Fruit fly (Drosophila melanogaster) whole organism, embryonic: ENCODE results near the gene Kat60.

Experiments used
- ATbp ChIP-seq: fragments of 200-800 bp; sonication (Bioruptor generic); optimal IDR thresholded peaks from 2 replicates; lab custom pipeline; 2017; ENCODE audit warnings: missing biosample characterization, mild to moderate bottlenecking, missing genetic modification characterization, missing genetic modification reagents
- Awh ChIP-seq: fragments of 200-800 bp; sonication (Bioruptor generic); IDR thresholded peaks from 2 replicates; pipeline ENCODE4, ENCODE4 v1.3.6; 2022; ENCODE audit warnings: missing biosample characterization, missing genetic modification characterization
- CG10366 ChIP-seq: fragments of 200-800 bp; sonication (Bioruptor generic); IDR thresholded peaks from 2 replicates; pipeline ENCODE4 v1.3.6; 2022; ENCODE audit warnings: missing biosample characterization, missing genetic modification characterization
- CG10979 ChIP-seq: fragments of 200-800 bp; sonication (Bioruptor generic); optimal IDR thresholded peaks from 2 replicates; lab custom pipeline; 2018; ENCODE audit warnings: missing biosample characterization, mild to moderate bottlenecking, missing genetic modification characterization, moderate library complexity
- CG11093 ChIP-seq: fragments of 200-800 bp; sonication (Bioruptor generic); IDR thresholded peaks from 3 replicates; pipeline ENCODE4 v1.3.6; 2022; ENCODE audit warnings: missing biosample characterization, missing genetic modification characterization
- CG11398 ChIP-seq: fragments of 200-800 bp; sonication (Bioruptor generic); optimal IDR thresholded peaks from 2 replicates; lab custom pipeline; 2016; ENCODE audit warnings: missing biosample characterization, missing genetic modification characterization
- CG11456 ChIP-seq: fragments of 200-800 bp; sonication (Bioruptor generic); IDR thresholded peaks from 3 replicates; pipeline ENCODE4 v1.3.6; 2022; ENCODE audit warnings: missing biosample characterization, missing genetic modification characterization
- CG11723 ChIP-seq: fragments of 200-800 bp; sonication (Bioruptor generic); optimal IDR thresholded peaks from 2 replicates; lab custom pipeline; 2017; ENCODE audit warnings: missing biosample characterization, mild to moderate bottlenecking, missing genetic modification characterization
- CG12071 ChIP-seq: fragments of 200-800 bp; sonication (Bioruptor generic); optimal IDR thresholded peaks from 3 replicates; lab custom pipeline; 2018; ENCODE audit warnings: missing biosample characterization, mild to moderate bottlenecking, missing genetic modification characterization
- CG12769 ChIP-seq: fragments of 200-800 bp; sonication (Bioruptor generic); optimal IDR thresholded peaks from 2 replicates; lab custom pipeline; 2019; ENCODE audit warnings: missing biosample characterization, mild to moderate bottlenecking, missing genetic modification characterization, moderate library complexity
- CG1529 ChIP-seq: fragments of 200-800 bp; sonication (Bioruptor generic); optimal IDR thresholded peaks from 3 replicates; lab custom pipeline; 2018; ENCODE audit warnings: missing biosample characterization, missing genetic modification characterization
- CG16815 ChIP-seq: fragments of 200-800 bp; sonication (Bioruptor generic); optimal IDR thresholded peaks from 3 replicates; lab custom pipeline; 2017; ENCODE audit warnings: missing biosample characterization, mild to moderate bottlenecking, missing genetic modification characterization
- CG17359 ChIP-seq: fragments of 200-800 bp; sonication (Bioruptor generic); optimal IDR thresholded peaks from 3 replicates; lab custom pipeline; 2018; ENCODE audit warnings: missing biosample characterization, mild to moderate bottlenecking, missing genetic modification characterization, moderate library complexity
- CG18262 ChIP-seq: fragments of 200-800 bp; optimal IDR thresholded peaks from 3 replicates; lab custom pipeline; 2019; ENCODE audit warnings: missing biosample characterization, mild to moderate bottlenecking, missing genetic modification characterization, moderate library complexity
- CG18599 ChIP-seq: fragments of 200-800 bp; sonication (Bioruptor generic); optimal IDR thresholded peaks from 3 replicates; lab custom pipeline; 2017; ENCODE audit warnings: missing biosample characterization, missing genetic modification characterization, mild to moderate bottlenecking, moderate library complexity, missing genetic modification reagents
- CG31388 ChIP-seq: fragments of 200-800 bp; sonication (Bioruptor generic); optimal IDR thresholded peaks from 2 replicates; lab custom pipeline; 2016; ENCODE audit warnings: missing biosample characterization, missing genetic modification characterization
- CG34224 ChIP-seq: fragments of 200-800 bp; sonication (Bioruptor generic); IDR thresholded peaks from 3 replicates; pipeline ENCODE4 v1.3.6; 2022; ENCODE audit warnings: missing biosample characterization, missing genetic modification characterization; ENCODE audit not compliant: partially characterized antibody
- CG34422 ChIP-seq: fragments of 200-800 bp; sonication (Bioruptor generic); IDR thresholded peaks from 3 replicates; pipeline ENCODE4 v1.3.6; 2022; ENCODE audit warnings: missing biosample characterization, missing genetic modification characterization
- CG6683 ChIP-seq: fragments of 200-800 bp; sonication (Bioruptor generic); optimal IDR thresholded peaks from 2 replicates; lab custom pipeline; 2017; ENCODE audit warnings: missing biosample characterization, mild to moderate bottlenecking, missing genetic modification characterization, missing genetic modification reagents
- CG7271 ChIP-seq: fragments of 200-800 bp; sonication (Bioruptor generic); optimal IDR thresholded peaks from 2 replicates; lab custom pipeline; 2018; ENCODE audit warnings: missing biosample characterization, mild to moderate bottlenecking, missing genetic modification characterization, moderate library complexity
- CHES-1-like ChIP-seq: fragments of 200-800 bp; sonication (Bioruptor generic); optimal IDR thresholded peaks from 2 replicates; lab custom pipeline; 2016; ENCODE audit warnings: missing biosample characterization, missing genetic modification characterization
- CTCF ChIP-seq: fragments of 200-800 bp; sonication (Bioruptor generic); optimal IDR thresholded peaks from 2 replicates; lab custom pipeline; 2017; ENCODE audit warnings: missing biosample characterization, mild to moderate bottlenecking, missing genetic modification characterization, moderate library complexity
- E2f2 ChIP-seq: fragments of 200-800 bp; sonication (Bioruptor generic); IDR thresholded peaks from 2 replicates; pipeline ENCODE4 v1.3.6; 2022; ENCODE audit warnings: missing biosample characterization, missing genetic modification characterization
- ERR ChIP-seq: fragments of 200-800 bp; sonication (Bioruptor generic); optimal IDR thresholded peaks from 2 replicates; lab custom pipeline; 2016; ENCODE audit warnings: missing biosample characterization, missing genetic modification characterization
- Fer1 ChIP-seq: fragments of 200-800 bp; sonication (Bioruptor generic); optimal IDR thresholded peaks from 2 replicates; lab custom pipeline; 2017; ENCODE audit warnings: missing biosample characterization, mild to moderate bottlenecking, missing genetic modification characterization
- MBD-R2 ChIP-seq: fragments of 200-800 bp; sonication (Bioruptor generic); IDR thresholded peaks from 2 replicates; pipeline ENCODE4 v1.3.6; 2022; ENCODE audit warnings: missing biosample characterization, missing genetic modification characterization
- Mad ChIP-seq: fragments of 200-800 bp; sonication (Bioruptor generic); optimal IDR thresholded peaks from 2 replicates; lab custom pipeline; 2016; ENCODE audit warnings: missing biosample characterization, missing genetic modification characterization
- Med ChIP-seq: fragments of 200-800 bp; sonication (Bioruptor generic); peaks from one replicate; lab custom pipeline; 2016; ENCODE audit warnings: missing biosample characterization, missing genetic modification characterization, mild to moderate bottlenecking, inconsistent platforms, moderate library complexity
- Opbp ChIP-seq: fragments of 200-800 bp; sonication (Bioruptor generic); IDR thresholded peaks from 3 replicates; pipeline ENCODE4 v1.3.6; 2022; ENCODE audit warnings: missing biosample characterization, missing genetic modification characterization; ENCODE audit not compliant: partially characterized antibody
- Pdp1 ChIP-seq, 2 experiments: fragments of 200-800 bp; sonication (Bioruptor generic); optimal IDR thresholded peaks; 3 replicates each; lab custom pipeline; 2016; ENCODE audit warnings: missing biosample characterization in 2 of 2, missing genetic modification characterization in 2 of 2, mild to moderate bottlenecking in 1 of 2, moderate library complexity in 1 of 2
- Poxn ChIP-seq: fragments of 200-800 bp; sonication (Bioruptor generic); IDR thresholded peaks from 2 replicates; pipeline ENCODE4 v1.3.6; 2022; ENCODE audit warnings: missing biosample characterization, missing genetic modification characterization
- Taf1 ChIP-seq: fragments of 200-800 bp; sonication (Bioruptor generic); IDR thresholded peaks from 2 replicates; pipeline ENCODE4 v1.3.6; 2022; ENCODE audit warnings: missing biosample characterization, missing genetic modification characterization
- abd-A ChIP-seq: fragments of 200-800 bp; sonication (Bioruptor generic); optimal IDR thresholded peaks from 3 replicates; lab custom pipeline; 2019; ENCODE audit warnings: missing biosample characterization, mild to moderate bottlenecking, missing genetic modification characterization, moderate library complexity
- aop ChIP-seq: fragments of 200-800 bp; sonication (Bioruptor generic); IDR thresholded peaks from 2 replicates; pipeline ENCODE4 v1.3.6; 2022; ENCODE audit warnings: missing biosample characterization, missing genetic modification characterization
- az2 ChIP-seq: fragments of 200-800 bp; sonication (Bioruptor generic); optimal IDR thresholded peaks from 3 replicates; lab custom pipeline; 2016; ENCODE audit warnings: missing biosample characterization, missing genetic modification characterization
- cato ChIP-seq: fragments of 200-800 bp; sonication (Bioruptor generic); optimal IDR thresholded peaks from 2 replicates; lab custom pipeline; 2016; ENCODE audit warnings: missing biosample characterization, missing genetic modification characterization, borderline replicate concordance
- chm ChIP-seq: fragments of 200-800 bp; sonication (Bioruptor generic); IDR thresholded peaks from 2 replicates; pipeline ENCODE4 v1.3.6; 2022; ENCODE audit warnings: missing biosample characterization, missing genetic modification characterization
- danr ChIP-seq: fragments of 200-800 bp; sonication (Bioruptor generic); IDR thresholded peaks from 2 replicates; pipeline ENCODE4 v1.3.6; 2022; ENCODE audit warnings: missing biosample characterization, missing genetic modification characterization
- disco-r ChIP-seq: fragments of 200-800 bp; sonication (Bioruptor generic); optimal IDR thresholded peaks from 2 replicates; lab custom pipeline; 2016; ENCODE audit warnings: missing biosample characterization, missing genetic modification characterization
- dmrt99B ChIP-seq: fragments of 200-800 bp; sonication (Bioruptor generic); optimal IDR thresholded peaks from 2 replicates; lab custom pipeline; 2018; ENCODE audit warnings: missing biosample characterization, mild to moderate bottlenecking, missing genetic modification characterization, moderate library complexity
- ems ChIP-seq: fragments of 200-800 bp; sonication (Bioruptor generic); optimal IDR thresholded peaks from 3 replicates; lab custom pipeline; 2016; ENCODE audit warnings: missing biosample characterization, missing genetic modification characterization
- esg ChIP-seq: fragments of 200-800 bp; sonication (Bioruptor generic); conservative IDR thresholded peaks from 2 replicates; pipeline ENCODE4 v1.3.6; 2022; ENCODE audit warnings: missing biosample characterization, missing genetic modification characterization
- eve ChIP-seq, 2 experiments: fragments of >200 bp; optimal IDR thresholded peaks; 2 replicates each; lab custom pipeline; 2017; ENCODE audit warnings: missing biosample characterization in 2 of 2, missing genetic modification characterization in 2 of 2
- gcm ChIP-seq: fragments of 200-800 bp; sonication (Bioruptor generic); optimal IDR thresholded peaks from 2 replicates; lab custom pipeline; 2019; ENCODE audit warnings: missing biosample characterization, mild to moderate bottlenecking, missing genetic modification characterization, moderate library complexity
- gcm2 ChIP-seq: fragments of 200-800 bp; sonication (Bioruptor generic); optimal IDR thresholded peaks from 2 replicates; lab custom pipeline; 2016; ENCODE audit warnings: missing biosample characterization, missing genetic modification characterization
- prd ChIP-seq, 3 experiments: fragments of >200 bp in 2 of 3; fragments of 200-800 bp in 1 of 3; sonication (Bioruptor generic) in 1 of 3; optimal IDR thresholded peaks in 2 of 3; IDR thresholded peaks in 1 of 3; 2 replicates in 2 of 3; 3 replicates in 1 of 3; pipeline versions ENCODE4 v1.3.6 to Lab custom; 2017 to 2022; ENCODE audit warnings: missing biosample characterization in 1 of 3, missing genetic modification characterization in 1 of 3
- sens ChIP-seq: fragments of 200-800 bp; sonication (Bioruptor generic); peaks from one replicate; lab custom pipeline; 2016; ENCODE audit warnings: missing biosample characterization, missing genetic modification characterization
- so ChIP-seq: fragments of 200-800 bp; sonication (Bioruptor generic); IDR thresholded peaks from 3 replicates; pipeline ENCODE4 v1.3.6; 2022; ENCODE audit warnings: missing biosample characterization, missing genetic modification characterization
- ssp ChIP-seq: fragments of 200-800 bp; sonication (Bioruptor generic); IDR thresholded peaks from 2 replicates; pipeline ENCODE4 v1.3.6; 2022; ENCODE audit warnings: missing biosample characterization, missing genetic modification characterization
- stc ChIP-seq: fragments of 200-800 bp; sonication (Bioruptor generic); IDR thresholded peaks from 2 replicates; pipeline ENCODE4 v1.3.6; 2022; ENCODE audit warnings: missing biosample characterization, missing genetic modification characterization

Gene Kat60

DNA sequence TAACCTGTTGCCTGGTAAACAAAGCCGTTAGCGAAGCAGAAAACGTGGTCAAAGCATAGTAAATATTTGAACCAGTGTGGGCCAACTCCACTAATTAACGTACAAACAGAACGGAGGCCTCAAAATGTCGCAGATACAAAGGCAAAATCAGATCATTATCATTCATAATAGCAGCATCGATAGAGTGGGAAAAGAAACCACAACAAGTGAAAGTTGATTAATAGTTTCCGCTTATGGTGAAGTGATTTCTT lies 24.0 kb downstream of the Kat60 start (continued):
- TF ChIP-seq CG7271 (no peak), Awh (GFP tag; lab: Robert Waterston, UW) (peak; percentile 90), CG11456 (GFP tag; lab: Robert Waterston, UW) (no peak), MBD-R2 (GFP tag; lab: Robert Waterston, UW) (no peak), CG1529 (GFP tag; lab: Kevin White, UChicago) (no peak), ERR (no peak), CG11723 (GFP tag; lab: Kevin White, UChicago) (no peak), Pdp1 (GFP tag; optimal IDR thresholded peaks at IDR 0.05; lab: Kevin White, UChicago) (no peak), aop (GFP tag; lab: Robert Waterston, UW) (no peak), CG12071 (GFP tag; lab: Kevin White, UChicago) (peak; percentile 13), abd-A (tag; lab: Kevin White, UChicago) (peak; percentile 7), Mad (GFP tag; lab: Kevin White, UChicago) (no peak), so (GFP tag; lab: Robert Waterston, UW) (no peak), CG17359 (peak; percentile 5), ems (GFP tag; lab: Kevin White, UChicago) (no peak), Med (GFP tag; lab: Kevin White, UChicago) (peak; percentile 27)

- TF ChIP-seq CTCF (GFP tag; lab: Kevin White, UChicago) = no peak
- TF ChIP-seq gcm2 (GFP tag; lab: Kevin White, UChicago) = no peak
- TF ChIP-seq ssp (GFP tag; lab: Robert Waterston, UW) = no peak
- peak; percentile 13; the same call in 1 of the 2 replicates for TF ChIP-seq chm (GFP tag; lab: Robert Waterston, UW)
- TF ChIP-seq gcm (GFP tag; lab: Kevin White, UChicago) = no peak
- no peak for TF ChIP-seq prd (optimal IDR thresholded peaks at IDR 0.05; lab: Kevin White, UChicago)
- TF ChIP-seq prd (GFP tag; IDR thresholded peaks at IDR 0.05; lab: Robert Waterston, UW) = no peak
- no peak for TF ChIP-seq danr (GFP tag; lab: Robert Waterston, UW)
- TF ChIP-seq E2f2 = no peak
- TF ChIP-seq CG10979 = no peak
- TF ChIP-seq CG34224 (GFP tag; lab: Robert Waterston, UW) = no peak
- no peak for TF ChIP-seq esg
- no peak for TF ChIP-seq az2 (GFP tag; lab: Kevin White, UChicago)
- TF ChIP-seq cato (GFP tag; lab: Kevin White, UChicago) = no peak
- peak; percentile 9 for TF ChIP-seq Fer1 (GFP tag; lab: Kevin White, UChicago)
- peak; percentile 68 for TF ChIP-seq sens
- TF ChIP-seq eve (GFP tag; optimal IDR thresholded peaks at IDR 0.05; lab: Kevin White, UChicago) = peak in 1 of 2 experiments; percentile 11
- peak; percentile 1 for TF ChIP-seq CG18599 (GFP tag; lab: Kevin White, UChicago)
- TF ChIP-seq CG11093 (GFP tag; lab: Robert Waterston, UW) = no peak
- no peak for TF ChIP-seq Opbp
- no peak for TF ChIP-seq CG16815
- 0 out of 2 replicates have a peak, but pooled peaks have one; percentile 22 for TF ChIP-seq stc (GFP tag; lab: Robert Waterston, UW)
- no peak for TF ChIP-seq CG31388 (GFP tag; lab: Kevin White, UChicago)
- no peak for TF ChIP-seq CG34422 (GFP tag; lab: Robert Waterston, UW)
- peak; percentile 69 for TF ChIP-seq Med (GFP tag; lab: Kevin White, UChicago)
- TF ChIP-seq Taf1 (GFP tag; lab: Robert Waterston, UW) = no peak
- peak; percentile 38 for TF ChIP-seq ATbp (GFP tag; lab: Kevin White, UChicago)
- no peak for TF ChIP-seq CG11398 (GFP tag; lab: Kevin White, UChicago)
- TF ChIP-seq CG6683 = no peak
- no peak for TF ChIP-seq CG18262 (tag; lab: Kevin White, UChicago)
- no peak for TF ChIP-seq CHES-1-like (GFP tag; lab: Kevin White, UChicago)
- TF ChIP-seq dmrt99B = no peak
- TF ChIP-seq disco-r (GFP tag; lab: Kevin White, UChicago) = no peak
- no peak for TF ChIP-seq CG10366 (GFP tag; lab: Robert Waterston, UW)
- TF ChIP-seq Poxn = no peak
- TF ChIP-seq CG12769 = peak; percentile 18
Observed at dm6 chr3R:5207277-5208114, 24.5 kb downstream of the Kat60 start.
